Fruit fly (Drosophila melanogaster): ENCODE results near the gene rho-5.

The rho-5 gene

DNA sequence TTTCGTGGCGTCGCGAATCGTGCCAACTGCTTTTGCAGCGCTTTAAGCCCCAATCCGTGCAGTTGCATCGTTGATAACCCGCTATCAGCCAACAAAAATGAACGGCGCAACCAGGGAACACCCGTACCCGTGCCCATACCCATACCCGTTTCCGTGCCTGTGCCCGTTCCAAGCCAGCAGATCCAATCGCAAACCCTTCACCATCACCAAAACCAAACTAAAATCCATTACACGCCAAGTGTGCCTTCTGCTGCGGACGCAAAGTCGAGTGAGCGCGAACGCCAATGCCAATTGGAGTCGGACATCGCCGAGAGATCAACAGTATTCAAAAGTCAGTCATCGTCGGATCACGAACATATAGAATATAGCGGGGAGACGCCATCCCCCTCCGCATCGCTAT, 39.5 kb downstream of the rho-5 start:
- no peak for TF ChIP-seq OdsH (GFP tag; optimal IDR thresholded peaks at IDR 0.05)
- no peak for TF ChIP-seq dmrt93B (GFP tag; optimal IDR thresholded peaks at IDR 0.05)
- TF ChIP-seq lola (GFP tag; optimal IDR thresholded peaks at IDR 0.05): no peak
- no peak for TF ChIP-seq dsf (GFP tag; optimal IDR thresholded peaks at IDR 0.05; ENCODE audit: borderline replicate concordance)
- TF ChIP-seq CG32264 (GFP tag; optimal IDR thresholded peaks at IDR 0.05): no peak
- no peak for TF ChIP-seq Dfd (GFP tag; optimal IDR thresholded peaks at IDR 0.05)
- TF ChIP-seq Mio (GFP tag; optimal IDR thresholded peaks at IDR 0.05): no peak
- TF ChIP-seq h (GFP tag; optimal IDR thresholded peaks at IDR 0.05): no peak

- TF ChIP-seq Hr83 (GFP tag; optimal IDR thresholded peaks at IDR 0.05; ENCODE audit: poor library complexity, severe bottlenecking) (peak; percentile 50), fru (GFP tag; optimal IDR thresholded peaks at IDR 0.05) (no peak), brk (GFP tag; optimal IDR thresholded peaks at IDR 0.05) (peak; percentile 56), sage (GFP tag; optimal IDR thresholded peaks at IDR 0.05) (no peak), woc (GFP tag; optimal IDR thresholded peaks at IDR 0.05) (peak; percentile 2), CG9705 (GFP tag; optimal IDR thresholded peaks at IDR 0.05) (no peak), Myc (optimal IDR thresholded peaks at IDR 0.05) (peak; percentile 71), Rel (GFP tag; optimal IDR thresholded peaks at IDR 0.05) (no peak), Rel (tag; optimal IDR thresholded peaks at IDR 0.05) (peak; percentile 35)
Measured at dm6 chr2L:10333091-10333991, 40.4 kb downstream of the rho-5 start, which contains the start of gene GATAd. GATAd (plus strand) TSS chr2L:10333734.

DNA sequence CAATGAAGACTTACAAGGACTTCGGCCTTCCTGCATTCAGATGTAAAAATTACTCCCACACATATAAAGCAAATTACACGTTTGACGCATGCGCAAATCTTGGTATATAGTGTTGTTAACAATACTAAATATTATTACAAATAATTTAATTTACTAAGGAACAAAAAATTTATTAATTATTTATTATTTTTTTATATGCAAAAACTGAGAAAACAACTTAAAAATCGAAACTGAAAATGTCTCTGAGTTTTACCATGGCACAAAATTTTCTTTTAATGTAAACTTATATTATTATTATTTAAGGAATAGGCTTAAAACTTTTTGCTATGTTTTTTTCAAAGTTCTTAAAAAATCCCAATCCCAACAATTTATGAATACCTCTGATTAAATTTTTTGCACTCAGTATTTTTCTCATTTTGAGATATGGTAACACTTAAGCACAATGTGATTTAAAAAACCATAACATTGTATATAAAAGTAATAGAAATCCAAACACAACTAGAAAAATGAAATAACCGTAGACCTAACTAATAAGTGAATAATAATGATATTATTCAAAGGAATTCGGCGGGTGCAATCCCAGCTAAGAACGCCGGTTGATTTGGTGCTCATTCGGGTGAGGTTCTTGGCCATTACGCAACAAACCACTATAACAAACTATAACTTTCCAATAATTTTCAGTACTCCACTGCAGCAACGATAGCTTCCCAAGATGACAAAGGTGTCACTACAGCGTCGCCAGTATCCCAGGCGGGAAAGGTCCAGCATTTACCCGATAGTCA, 42.4 kb downstream of the rho-5 start, which contains the start of the genes Schip1 and Cox10:
Gene Schip1 (minus strand): TSS at position 51 of the 782 bp plus-strand sequence.
Gene Cox10 (plus strand): TSS at position 406 of the 782 bp plus-strand sequence.
- TF ChIP-seq GATAd (GFP tag; optimal IDR thresholded peaks at IDR 0.05) (no peak), sv (GFP tag; optimal IDR thresholded peaks at IDR 0.05) (no peak), Abd-B (GFP tag; optimal IDR thresholded peaks at IDR 0.05) (no peak), Jra (GFP tag; optimal IDR thresholded peaks at IDR 0.05) (no peak)

DNA sequence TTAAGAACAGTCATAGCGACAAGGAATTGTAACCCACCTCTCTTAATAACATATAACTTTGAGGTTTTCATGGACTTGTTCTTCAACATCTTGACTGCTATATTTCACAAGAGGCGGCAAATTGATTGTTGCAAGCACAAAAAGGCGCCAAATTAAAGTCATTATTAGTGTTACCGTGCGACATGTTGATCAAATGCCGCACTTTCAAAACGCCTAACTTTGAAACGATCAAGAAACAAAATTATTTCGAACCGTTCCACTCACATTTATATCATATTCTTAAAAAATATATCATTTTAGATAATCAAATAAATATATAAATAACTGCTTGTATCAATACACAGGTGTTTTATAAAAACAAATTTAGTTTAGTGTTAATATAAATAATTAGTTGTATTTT, 45.9 kb downstream of the rho-5 start, which contains the start of gene RnrL:
Gene RnrL (minus strand): TSS at position 154 of the 400 bp plus-strand sequence.
- TF ChIP-seq psq (GFP tag; optimal IDR thresholded peaks at IDR 0.05) (no peak), dsf (GFP tag; optimal IDR thresholded peaks at IDR 0.05; ENCODE audit: borderline replicate concordance) (no peak), pan (optimal IDR thresholded peaks at IDR 0.05) (no peak)

dm6 chr2L:10322773-10323487, 50.8 kb downstream of the rho-5 start, which contains the start of gene CG5381:
CG5381 (minus strand) TSS chr2L:10323102.
- TF ChIP-seq N (GFP tag; optimal IDR thresholded peaks at IDR 0.05): no peak
- no peak for TF ChIP-seq OdsH (GFP tag; optimal IDR thresholded peaks at IDR 0.05)
- TF ChIP-seq woc (GFP tag; optimal IDR thresholded peaks at IDR 0.05): no peak
- TF ChIP-seq Rel (GFP tag; optimal IDR thresholded peaks at IDR 0.05): no peak
- peak; percentile 77 for TF ChIP-seq Rel (tag; optimal IDR thresholded peaks at IDR 0.05)

DNA sequence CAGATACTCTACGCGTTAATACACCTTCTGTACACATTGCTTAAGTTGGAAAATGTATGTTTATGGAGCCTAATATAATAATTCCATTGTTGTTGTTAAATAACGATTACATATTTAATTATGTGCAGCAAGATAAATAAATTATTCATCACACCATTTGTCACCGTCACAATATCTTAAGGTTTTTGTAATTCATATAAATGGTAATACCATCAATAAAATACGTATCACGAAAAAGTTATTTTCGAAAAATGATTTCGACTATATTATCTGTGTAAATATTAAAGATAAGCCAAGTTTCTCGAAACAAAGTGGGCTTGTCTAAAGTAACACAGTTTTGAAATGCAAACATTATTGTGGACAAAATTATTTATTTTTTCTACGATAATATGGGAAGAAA, 51.5 kb downstream of the rho-5 start, which contains the start of gene CG4995:
Gene CG4995 (plus strand): TSS at position 301 of the 400 bp plus-strand sequence.
- TF ChIP-seq HLH106 (tag; optimal IDR thresholded peaks at IDR 0.05) (no peak), foxo (GFP tag; optimal IDR thresholded peaks at IDR 0.05) (no peak), dsf (GFP tag; optimal IDR thresholded peaks at IDR 0.05; ENCODE audit: borderline replicate concordance) (no peak), Vsx2 (GFP tag; optimal IDR thresholded peaks at IDR 0.05; ENCODE audit: partially characterized antibody) (no peak), rgr (GFP tag; optimal IDR thresholded peaks at IDR 0.05) (no peak), GATAd (GFP tag; optimal IDR thresholded peaks at IDR 0.05) (no peak), Dfd (GFP tag; optimal IDR thresholded peaks at IDR 0.05) (no peak), Hnf4 (GFP tag; optimal IDR thresholded peaks at IDR 0.05) (no peak), h (GFP tag; optimal IDR thresholded peaks at IDR 0.05) (no peak), jim (GFP tag; optimal IDR thresholded peaks at IDR 0.05) (no peak), brk (GFP tag; optimal IDR thresholded peaks at IDR 0.05) (no peak), Dif (GFP tag; optimal IDR thresholded peaks at IDR 0.05; ENCODE audit: partially characterized antibody) (no peak), dmrt93B (GFP tag; optimal IDR thresholded peaks at IDR 0.05) (no peak), dl (GFP tag; optimal IDR thresholded peaks at IDR 0.05; ENCODE audit: insufficient read depth in 1 of 2, partially characterized antibody in 2 of 2) (no peak), ey (GFP tag; optimal IDR thresholded peaks at IDR 0.05) (no peak), Mio (GFP tag; optimal IDR thresholded peaks at IDR 0.05) (no peak), lola (GFP tag; optimal IDR thresholded peaks at IDR 0.05) (no peak), N (GFP tag; optimal IDR thresholded peaks at IDR 0.05) (no peak), CG32264 (GFP tag; optimal IDR thresholded peaks at IDR 0.05) (no peak)
